Worm (Caenorhabditis elegans): ENCODE data around the gene C16C8.26.

- no peak for TF ChIP-seq fos-1 (tag; optimal IDR thresholded peaks at IDR 0.05)
- TF ChIP-seq mef-2 (tag; optimal IDR thresholded peaks at IDR 0.05) = no peak
Observed at ce11 chrII:3425433-3425832, 32.7 kb downstream of the C16C8.26 start, which contains the start of gene nep-11.

All from whole organism, L1 larva.